Fruit fly (Drosophila melanogaster): Measurements from ENCODE around the gene CG42762.

CG42762 gene

dm6 chr2L:8097964-8098945 is 45.6 kb downstream of the CG42762 start:
- TF ChIP-seq Rel (GFP tag; optimal IDR thresholded peaks at IDR 0.05) (no peak), Rel (tag; optimal IDR thresholded peaks at IDR 0.05) (peak; percentile 67), dmrt93B (GFP tag; optimal IDR thresholded peaks at IDR 0.05) (no peak), fru (GFP tag; optimal IDR thresholded peaks at IDR 0.05) (peak; percentile 6), foxo (GFP tag; optimal IDR thresholded peaks at IDR 0.05) (no peak)

- TF ChIP-seq h (GFP tag; optimal IDR thresholded peaks at IDR 0.05) (peak; percentile 54), Hnf4 (GFP tag; optimal IDR thresholded peaks at IDR 0.05) (no peak), OdsH (GFP tag; optimal IDR thresholded peaks at IDR 0.05) (peak; percentile 11), jim (GFP tag; optimal IDR thresholded peaks at IDR 0.05) (no peak), ey (GFP tag; optimal IDR thresholded peaks at IDR 0.05) (no peak), Rel (GFP tag; optimal IDR thresholded peaks at IDR 0.05) (no peak), Rel (tag; optimal IDR thresholded peaks at IDR 0.05) (peak; percentile 42), psq (GFP tag; optimal IDR thresholded peaks at IDR 0.05) (no peak), foxo (GFP tag; optimal IDR thresholded peaks at IDR 0.05) (peak in 1 of 2 experiments; percentile 7)
Measured at dm6 chr2L:8097461-8097860, 46.4 kb downstream of the CG42762 start.

DNA sequence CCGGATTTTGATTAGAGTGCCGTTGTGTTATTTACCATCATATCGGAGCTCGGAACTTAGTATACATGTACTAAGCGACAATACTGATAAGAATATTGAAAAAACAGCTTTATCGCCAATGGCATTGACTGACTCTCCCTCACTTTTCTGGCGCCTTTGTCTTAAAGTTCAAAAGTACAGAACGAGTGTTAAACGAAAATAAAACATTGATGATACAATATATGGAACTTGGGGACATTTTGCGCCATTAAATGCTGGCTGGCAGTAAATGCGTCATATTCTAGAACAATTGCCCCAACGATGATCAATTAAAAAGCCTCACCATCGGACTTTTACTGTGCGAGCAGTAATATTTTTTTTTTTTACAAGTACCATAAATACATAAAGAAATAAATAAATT is 48.7 kb downstream of the CG42762 start:
- peak; percentile 29 for TF ChIP-seq Jra (GFP tag; optimal IDR thresholded peaks at IDR 0.05)
- no peak for TF ChIP-seq ey (GFP tag; optimal IDR thresholded peaks at IDR 0.05)
- no peak for TF ChIP-seq Rel (GFP tag; optimal IDR thresholded peaks at IDR 0.05)
- TF ChIP-seq Rel (tag; optimal IDR thresholded peaks at IDR 0.05): peak; percentile 81
- TF ChIP-seq Hr78 (GFP tag; optimal IDR thresholded peaks at IDR 0.05): no peak
- peak; percentile 88 for TF ChIP-seq CrebA (GFP tag; optimal IDR thresholded peaks at IDR 0.05; ENCODE audit: borderline replicate concordance)
- TF ChIP-seq Mio (GFP tag; optimal IDR thresholded peaks at IDR 0.05): no peak
- peak; percentile 57 for TF ChIP-seq Hnf4 (GFP tag; optimal IDR thresholded peaks at IDR 0.05)
- TF ChIP-seq sage (GFP tag; optimal IDR thresholded peaks at IDR 0.05): peak; percentile 21
- peak; percentile 47 for TF ChIP-seq Sp1 (GFP tag; optimal IDR thresholded peaks at IDR 0.05)
- no peak for TF ChIP-seq N (GFP tag; optimal IDR thresholded peaks at IDR 0.05)
- peak; percentile 10 for TF ChIP-seq rgr (GFP tag; optimal IDR thresholded peaks at IDR 0.05)
- no peak for TF ChIP-seq fru (GFP tag; optimal IDR thresholded peaks at IDR 0.05)
- TF ChIP-seq br (GFP tag; optimal IDR thresholded peaks at IDR 0.05): no peak
- no peak for TF ChIP-seq jim (GFP tag; optimal IDR thresholded peaks at IDR 0.05)
- TF ChIP-seq GATAd (GFP tag; optimal IDR thresholded peaks at IDR 0.05): no peak
- no peak for TF ChIP-seq OdsH (GFP tag; optimal IDR thresholded peaks at IDR 0.05)
- TF ChIP-seq CG32264 (GFP tag; optimal IDR thresholded peaks at IDR 0.05): peak; percentile 10
- no peak for TF ChIP-seq Vsx2 (GFP tag; optimal IDR thresholded peaks at IDR 0.05; ENCODE audit: partially characterized antibody)
- no peak for TF ChIP-seq sv (GFP tag; optimal IDR thresholded peaks at IDR 0.05)
- peak; percentile 3 for TF ChIP-seq h (GFP tag; optimal IDR thresholded peaks at IDR 0.05)
- TF ChIP-seq tai (GFP tag; optimal IDR thresholded peaks at IDR 0.05): peak; percentile 43

- no peak for TF ChIP-seq Mio (GFP tag; optimal IDR thresholded peaks at IDR 0.05)
- no peak for TF ChIP-seq Rel (GFP tag; optimal IDR thresholded peaks at IDR 0.05)
- peak; percentile 28 for TF ChIP-seq Rel (tag; optimal IDR thresholded peaks at IDR 0.05)
Measured at dm6 chr2L:8094058-8094825, 49.6 kb downstream of the CG42762 start.
